Worm (Caenorhabditis elegans) whole organism, L4 larva: Measurements from ENCODE around the gene Y69E1A.5.

ENCODE experiments used
- D1046.2 ChIP-seq: fragments of 200-800 bp; sonication (Bioruptor generic); IDR thresholded peaks from 2 replicates; pipeline ENCODE4 v1.3.6; 2022; ENCODE audit warnings: missing genetic modification characterization, missing compliant biosample characterization
- F10B5.3 ChIP-seq: sonication (generic microtip); optimal IDR thresholded peaks from 2 replicates; lab custom pipeline; 2016; ENCODE audit warnings: mild to moderate bottlenecking, missing genetic modification characterization, missing compliant biosample characterization
- F26F4.8 ChIP-seq: fragments of 200-800 bp; sonication (Bioruptor generic); conservative IDR thresholded peaks from 2 replicates; pipeline ENCODE4 v1.3.6; 2022; ENCODE audit warnings: missing genetic modification characterization, missing compliant biosample characterization
- F37D6.2 ChIP-seq: sonication (generic microtip); optimal IDR thresholded peaks from 2 replicates; lab custom pipeline; 2016; ENCODE audit warnings: mild to moderate bottlenecking, missing genetic modification characterization, missing compliant biosample characterization
- R02D3.7 ChIP-seq: fragments of 150-350 bp; sonication (generic microtip); optimal IDR thresholded peaks from 3 replicates; lab custom pipeline; 2014; ENCODE audit warnings: missing biosample characterization, missing genetic modification characterization
- T26A8.4 ChIP-seq: fragments of 200-800 bp; sonication (Bioruptor generic); IDR thresholded peaks from 2 replicates; pipeline ENCODE4 v1.3.6; 2022; ENCODE audit warnings: missing genetic modification characterization, missing compliant biosample characterization
- Y5F2A.4 ChIP-seq: fragments of 200-800 bp; sonication (Bioruptor generic); optimal IDR thresholded peaks from 2 replicates; lab custom pipeline; 2018; ENCODE audit warnings: mild to moderate bottlenecking, missing genetic modification characterization, missing compliant biosample characterization
- ama-1 ChIP-seq: fragments of 150-350 bp; optimal IDR thresholded peaks from 2 replicates; lab custom pipeline; 2014; ENCODE audit warnings: inconsistent platforms, mixed read lengths
- ceh-20 ChIP-seq: fragments of 200-800 bp; sonication (Bioruptor generic); IDR thresholded peaks from 2 replicates; pipeline ENCODE4 v1.3.6; 2022; ENCODE audit warnings: missing genetic modification reagents, missing genetic modification characterization, missing compliant biosample characterization
- ceh-32 ChIP-seq: sonication (generic microtip); optimal IDR thresholded peaks from 2 replicates; lab custom pipeline; 2016; ENCODE audit warnings: mild to moderate bottlenecking, missing genetic modification characterization, missing compliant biosample characterization; ENCODE audit not compliant: poor library complexity
- ceh-44 ChIP-seq: fragments of 200-800 bp; sonication (Bioruptor generic); IDR thresholded peaks from 2 replicates; pipeline ENCODE4 v1.3.6; 2022; ENCODE audit warnings: missing genetic modification reagents, missing genetic modification characterization, missing compliant biosample characterization
- ces-1 ChIP-seq: fragments of 150-350 bp; sonication (generic microtip); optimal IDR thresholded peaks from 4 replicates; lab custom pipeline; 2014; ENCODE audit warnings: missing biosample characterization, missing genetic modification reagents, missing genetic modification characterization
- cey-2 ChIP-seq: sonication (generic microtip); optimal IDR thresholded peaks from 3 replicates; lab custom pipeline; 2017; ENCODE audit warnings: missing genetic modification characterization, mild to moderate bottlenecking, missing compliant biosample characterization, antibody characterized with exemption, borderline replicate concordance; ENCODE audit not compliant: insufficient read depth
- daf-16 ChIP-seq, 3 experiments: sonication (generic microtip); optimal IDR thresholded peaks; 2 replicates each; lab custom pipeline; 2016 to 2017; ENCODE audit warnings: missing genetic modification characterization in 3 of 3, missing genetic modification reagents in 3 of 3, mild to moderate bottlenecking in 2 of 3, missing compliant biosample characterization in 2 of 3, missing biosample characterization in 1 of 3, moderate library complexity in 1 of 3
- dmd-6 ChIP-seq: fragments of 200-800 bp; sonication (Bioruptor generic); IDR thresholded peaks from 2 replicates; pipeline ENCODE4 v1.3.6; 2022; ENCODE audit warnings: missing genetic modification reagents, missing genetic modification characterization, missing compliant biosample characterization
- dmd-9 ChIP-seq: fragments of 200-800 bp; sonication (Bioruptor generic); IDR thresholded peaks from 2 replicates; pipeline ENCODE4 v1.3.6; 2022; ENCODE audit warnings: missing genetic modification reagents, missing genetic modification characterization, missing compliant biosample characterization
- dve-1 ChIP-seq: sonication (generic microtip); optimal IDR thresholded peaks from 2 replicates; lab custom pipeline; 2017; ENCODE audit warnings: antibody characterized with exemption, mild to moderate bottlenecking, missing genetic modification characterization, missing compliant biosample characterization; ENCODE audit not compliant: insufficient read depth
- egl-27 ChIP-seq: sonication (generic microtip); optimal IDR thresholded peaks from 3 replicates; lab custom pipeline; 2017; ENCODE audit warnings: missing biosample characterization, missing genetic modification reagents, missing genetic modification characterization
- egl-43 ChIP-seq: fragments of 200-800 bp; sonication (Bioruptor generic); IDR thresholded peaks from 2 replicates; pipeline ENCODE4 v1.3.6; 2022; ENCODE audit warnings: missing genetic modification reagents, missing genetic modification characterization, missing compliant biosample characterization
- gei-8 ChIP-seq: fragments of 200-800 bp; sonication (Bioruptor generic); optimal IDR thresholded peaks from 2 replicates; lab custom pipeline; 2018; ENCODE audit warnings: mild to moderate bottlenecking, missing genetic modification characterization, missing compliant biosample characterization
- hlh-11 ChIP-seq: fragments of 200-800 bp; sonication (Bioruptor generic); optimal IDR thresholded peaks from 2 replicates; lab custom pipeline; 2018; ENCODE audit warnings: mild to moderate bottlenecking, missing genetic modification characterization, missing compliant biosample characterization
- hmg-1.1 ChIP-seq: fragments of 200-800 bp; sonication (Bioruptor generic); IDR thresholded peaks from 2 replicates; pipeline ENCODE4 v1.3.6; 2022; ENCODE audit warnings: missing genetic modification reagents, missing genetic modification characterization, missing compliant biosample characterization
- jun-1 ChIP-seq: fragments of 150-350 bp; optimal IDR thresholded peaks from 2 replicates; lab custom pipeline; 2014; ENCODE audit warnings: missing biosample characterization, missing genetic modification reagents, missing genetic modification characterization
- lin-1 ChIP-seq: fragments of 200-800 bp; sonication (Bioruptor generic); IDR thresholded peaks from 2 replicates; pipeline ENCODE4 v1.3.6; 2022; ENCODE audit warnings: missing genetic modification reagents, missing genetic modification characterization, missing compliant biosample characterization
- lin-13 ChIP-seq: fragments of 150-350 bp; optimal IDR thresholded peaks from 2 replicates; lab custom pipeline; 2014; ENCODE audit warnings: missing biosample characterization, missing genetic modification reagents, missing genetic modification characterization
- lin-15B ChIP-seq: fragments of 150-350 bp; sonication (generic microtip); optimal IDR thresholded peaks from 3 replicates; lab custom pipeline; 2014; ENCODE audit warnings: missing biosample characterization, missing genetic modification characterization
- lin-29 ChIP-seq: fragments of 200-800 bp; sonication (Bioruptor generic); IDR thresholded peaks from 2 replicates; pipeline ENCODE4 v1.3.6; 2022; ENCODE audit warnings: missing genetic modification reagents, missing genetic modification characterization, missing compliant biosample characterization
- lin-39 ChIP-seq: fragments of 150-350 bp; optimal IDR thresholded peaks from 2 replicates; lab custom pipeline; 2014; ENCODE audit warnings: missing biosample characterization, missing genetic modification reagents, missing genetic modification characterization
- madf-9 ChIP-seq: fragments of 200-800 bp; sonication (Bioruptor generic); conservative IDR thresholded peaks from 2 replicates; pipeline ENCODE4 v1.3.6; 2022; ENCODE audit warnings: missing genetic modification reagents, missing genetic modification characterization, missing compliant biosample characterization
- mep-1 ChIP-seq: fragments of 150-350 bp; sonication (generic microtip); optimal IDR thresholded peaks from 3 replicates; lab custom pipeline; 2014; ENCODE audit warnings: missing biosample characterization, missing genetic modification characterization
- mes-2 ChIP-seq: sonication (generic microtip); optimal IDR thresholded peaks from 2 replicates; lab custom pipeline; 2016; ENCODE audit warnings: missing genotype, mild to moderate bottlenecking, missing genetic modification characterization, missing compliant biosample characterization; ENCODE audit not compliant: poor library complexity, severe bottlenecking
- nhr-102 ChIP-seq: sonication (generic microtip); optimal IDR thresholded peaks from 2 replicates; lab custom pipeline; 2016; ENCODE audit warnings: mild to moderate bottlenecking, missing genetic modification characterization, moderate library complexity, missing compliant biosample characterization
- nhr-25 ChIP-seq: sonication (generic microtip); optimal IDR thresholded peaks from 2 replicates; lab custom pipeline; 2017; ENCODE audit warnings: missing genetic modification characterization, mild to moderate bottlenecking, missing compliant biosample characterization, antibody characterized with exemption, moderate library complexity, borderline replicate concordance; ENCODE audit not compliant: insufficient read depth
- nhr-28 ChIP-seq: fragments of 150-350 bp; optimal IDR thresholded peaks from 2 replicates; lab custom pipeline; 2014; ENCODE audit warnings: missing biosample characterization, missing genetic modification characterization
- nhr-48 ChIP-seq: sonication (generic microtip); optimal IDR thresholded peaks from 2 replicates; lab custom pipeline; 2016; ENCODE audit warnings: mild to moderate bottlenecking, missing genetic modification characterization, missing compliant biosample characterization
- nhr-6 ChIP-seq: fragments of 150-350 bp; optimal IDR thresholded peaks from 2 replicates; lab custom pipeline; 2014; ENCODE audit warnings: missing biosample characterization, missing genetic modification characterization
- nhr-77 ChIP-seq: fragments of 150-350 bp; optimal IDR thresholded peaks from 2 replicates; lab custom pipeline; 2014; ENCODE audit warnings: missing biosample characterization, missing genetic modification characterization
- pha-4 ChIP-seq, 2 experiments: fragments of 150-350 bp in 1 of 2; fragments of 200-800 bp in 1 of 2; sonication (Bioruptor generic) in 1 of 2; IDR thresholded peaks in 1 of 2; optimal IDR thresholded peaks in 1 of 2; 2 replicates each; pipeline versions ENCODE4 v1.3.6 to Lab custom; 2014 to 2022; ENCODE audit warnings: missing genetic modification characterization in 2 of 2, missing genetic modification reagents in 2 of 2, missing biosample characterization in 1 of 2, missing compliant biosample characterization in 1 of 2
- php-3 ChIP-seq: fragments of 200-800 bp; sonication (Bioruptor generic); IDR thresholded peaks from 2 replicates; pipeline ENCODE4 v1.3.6; 2022; ENCODE audit warnings: missing genetic modification reagents, missing genetic modification characterization, missing compliant biosample characterization
- pqm-1 ChIP-seq: sonication (generic microtip); optimal IDR thresholded peaks from 2 replicates; lab custom pipeline; 2017; ENCODE audit warnings: missing biosample characterization, missing genetic modification characterization
- set-16 ChIP-seq: fragments of 200-800 bp; sonication (Bioruptor generic); IDR thresholded peaks from 2 replicates; pipeline ENCODE4 v1.3.6; 2022; ENCODE audit warnings: missing genetic modification reagents, missing genetic modification characterization, missing compliant biosample characterization
- tra-1 ChIP-seq: fragments of 200-800 bp; sonication (Bioruptor generic); IDR thresholded peaks from 2 replicates; pipeline ENCODE4 v1.3.6; 2022; ENCODE audit warnings: missing genetic modification reagents, missing genetic modification characterization, missing compliant biosample characterization
- unc-130 ChIP-seq: sonication (generic microtip); optimal IDR thresholded peaks from 2 replicates; lab custom pipeline; 2016; ENCODE audit warnings: missing genetic modification reagents, missing genetic modification characterization, missing compliant biosample characterization
- vab-7 ChIP-seq: fragments of 200-800 bp; sonication (Bioruptor generic); IDR thresholded peaks from 2 replicates; pipeline ENCODE4 v1.3.6; 2022; ENCODE audit warnings: missing genetic modification reagents, missing genetic modification characterization, missing compliant biosample characterization
- zfp-3 ChIP-seq: fragments of 200-800 bp; sonication (Bioruptor generic); conservative IDR thresholded peaks from 2 replicates; pipeline ENCODE4 v1.3.6; 2022; ENCODE audit warnings: missing genetic modification reagents, missing genetic modification characterization, missing compliant biosample characterization
- zip-11 ChIP-seq: fragments of 200-800 bp; sonication (Bioruptor generic); IDR thresholded peaks from 2 replicates; pipeline ENCODE4 v1.3.6; 2022; ENCODE audit warnings: missing genetic modification characterization, missing compliant biosample characterization
- zip-2 ChIP-seq: fragments of 150-350 bp; optimal IDR thresholded peaks from 2 replicates; lab custom pipeline; 2014; ENCODE audit warnings: missing biosample characterization, missing genetic modification characterization
- ztf-7 ChIP-seq: fragments of 150-350 bp; optimal IDR thresholded peaks from 2 replicates; lab custom pipeline; 2014; ENCODE audit warnings: missing biosample characterization, missing genetic modification characterization

Gene Y69E1A.5

ce11 chrIV:10935853-10936491, 21.5 kb downstream of the Y69E1A.5 start, which contains the start of gene lgg-2 (continued):
- TF ChIP-seq nhr-25 (peak; percentile 86), dmd-6 (GFP tag; lab: Robert Waterston, UW) (peak; percentile 97), nhr-28 (tag; lab: Kevin White, UChicago) (peak; percentile 96), tra-1 (peak; percentile 92), mep-1 (tag; lab: Kevin White, UChicago) (peak; percentile 97), mes-2 (tag; lab: Kevin White, UChicago) (peak; percentile 86), dve-1 (tag; lab: Kevin White, UChicago) (peak; percentile 97), ceh-32 (tag; lab: Kevin White, UChicago) (peak; percentile 4), unc-130 (no peak), T26A8.4 (GFP tag; lab: Robert Waterston, UW) (peak; percentile 87), jun-1 (tag; lab: Kevin White, UChicago) (peak; percentile 91), dmd-9 (GFP tag; lab: Robert Waterston, UW) (no peak), F10B5.3 (tag; lab: Kevin White, UChicago) (peak; percentile 6), egl-43 (GFP tag; lab: Robert Waterston, UW) (peak; percentile 65; the same call in 1 of the 2 replicates), lin-39 (tag; lab: Kevin White, UChicago) (peak; percentile 1), egl-27 (tag; lab: Kevin White, UChicago) (no peak), madf-9 (peak; percentile 25; the same call in 1 of the 2 replicates), ces-1 (GFP tag; lab: Kevin White, UChicago) (no peak), ceh-44 (no peak), Y5F2A.4 (GFP tag; lab: Kevin White, UChicago) (peak; percentile 12), ama-1 (lab: Kevin White, UChicago) (peak; percentile 19), R02D3.7 (tag; lab: Kevin White, UChicago) (no peak), zfp-3 (GFP tag; lab: Robert Waterston, UW) (peak; percentile 89), pqm-1 (tag; lab: Kevin White, UChicago) (peak; percentile 74), F26F4.8 (GFP tag; lab: Robert Waterston, UW) (no peak), ceh-20 (GFP tag; lab: Robert Waterston, UW) (peak; percentile 87), vab-7 (GFP tag; lab: Robert Waterston, UW) (no peak), php-3 (GFP tag; lab: Robert Waterston, UW) (0 out of 2 replicates have a peak, but pooled peaks have one; percentile 55), ztf-7 (tag; lab: Kevin White, UChicago) (peak; percentile 85), zip-11 (GFP tag; lab: Robert Waterston, UW) (no peak), nhr-6 (peak; percentile 97), daf-16 (GFP tag; optimal IDR thresholded peaks at IDR 0.05; lab: Kevin White, UChicago) (peak; percentile 63 to 70), daf-16 (tag; optimal IDR thresholded peaks at IDR 0.05; lab: Kevin White, UChicago) (peak; percentile 93), lin-13 (GFP tag; lab: Kevin White, UChicago) (peak; percentile 89), pha-4 (GFP tag; IDR thresholded peaks at IDR 0.05; lab: Robert Waterston, UW) (peak; percentile 78), pha-4 (tag; optimal IDR thresholded peaks at IDR 0.05; lab: Kevin White, UChicago) (peak; percentile 98), lin-1 (peak; percentile 91), set-16 (peak; percentile 76), gei-8 (GFP tag; lab: Kevin White, UChicago) (peak; percentile 75), nhr-77 (peak; percentile 88), nhr-102 (tag; lab: Kevin White, UChicago) (peak; percentile 92), F37D6.2 (peak; percentile 80), zip-2 (no peak), nhr-48 (tag; lab: Kevin White, UChicago) (peak; percentile 98), lin-29 (peak; percentile 54; the same call in 1 of the 2 replicates), lin-15B (tag; lab: Kevin White, UChicago) (no peak), cey-2 (tag; lab: Kevin White, UChicago) (peak; percentile 63), D1046.2 (GFP tag; lab: Robert Waterston, UW) (no peak), hlh-11 (tag; lab: Kevin White, UChicago) (peak; percentile 100), hmg-1.1 (GFP tag; lab: Robert Waterston, UW) (peak; percentile 87)
